Fruit fly (Drosophila melanogaster) whole organism, pupa: ENCODE results near the gene CG9095.

Experiments used
- CG10348 ChIP-seq: fragments of 200-800 bp; sonication (Bioruptor generic); IDR thresholded peaks from 2 replicates; pipeline ENCODE4 v1.3.6; 2022; ENCODE audit warnings: missing biosample characterization, missing genetic modification characterization
- CG12605 ChIP-seq: fragments of 200-800 bp; sonication (Bioruptor generic); IDR thresholded peaks from 2 replicates; pipeline ENCODE4 v1.3.6; 2022; ENCODE audit warnings: missing biosample characterization, missing genetic modification characterization
- CG13204 ChIP-seq: fragments of 200-800 bp; sonication (Bioruptor generic); optimal IDR thresholded peaks from 2 replicates; lab custom pipeline; 2018; ENCODE audit warnings: missing biosample characterization, mild to moderate bottlenecking, missing genetic modification characterization, moderate library complexity
- CG14655 ChIP-seq: fragments of 200-800 bp; sonication (Bioruptor generic); optimal IDR thresholded peaks from 3 replicates; lab custom pipeline; 2017; ENCODE audit warnings: mild to moderate bottlenecking, missing biosample characterization, missing genetic modification reagents, missing genetic modification characterization
- CG15710 ChIP-seq: fragments of 200-800 bp; sonication (Bioruptor generic); optimal IDR thresholded peaks from 2 replicates; lab custom pipeline; 2018; ENCODE audit warnings: missing biosample characterization, mild to moderate bottlenecking, missing genetic modification characterization, moderate library complexity
- CG17806 ChIP-seq: fragments of 200-800 bp; sonication (Bioruptor generic); optimal IDR thresholded peaks from 2 replicates; lab custom pipeline; 2018; ENCODE audit warnings: missing biosample characterization, mild to moderate bottlenecking, missing genetic modification characterization, moderate library complexity
- CG32121 ChIP-seq: fragments of 200-800 bp; sonication (Bioruptor generic); IDR thresholded peaks from 2 replicates; pipeline ENCODE4 v1.3.6; 2022; ENCODE audit warnings: missing biosample characterization, missing genetic modification characterization
- CG34367 ChIP-seq: fragments of 200-800 bp; sonication (Bioruptor generic); optimal IDR thresholded peaks from 2 replicates; lab custom pipeline; 2018; ENCODE audit warnings: missing biosample characterization, mild to moderate bottlenecking, missing genetic modification characterization
- CG4496 ChIP-seq: fragments of 200-800 bp; sonication (Bioruptor generic); IDR thresholded peaks from 3 replicates; pipeline ENCODE4 v1.3.6; 2022; ENCODE audit warnings: missing biosample characterization, missing genetic modification characterization
- CG8159 ChIP-seq: fragments of 200-800 bp; sonication (Bioruptor generic); optimal IDR thresholded peaks from 3 replicates; lab custom pipeline; 2018; ENCODE audit warnings: missing biosample characterization, mild to moderate bottlenecking, missing genetic modification characterization, moderate library complexity
- CG8301 ChIP-seq: fragments of 200-800 bp; sonication (Bioruptor generic); optimal IDR thresholded peaks from 2 replicates; lab custom pipeline; 2018; ENCODE audit warnings: missing biosample characterization, mild to moderate bottlenecking, missing genetic modification characterization
- CG9948 ChIP-seq: fragments of 200-800 bp; sonication (Bioruptor generic); optimal IDR thresholded peaks from 2 replicates; lab custom pipeline; 2018; ENCODE audit warnings: missing biosample characterization, mild to moderate bottlenecking, missing genetic modification characterization, moderate library complexity
- D1 ChIP-seq: fragments of 200-800 bp; sonication (Bioruptor generic); optimal IDR thresholded peaks from 2 replicates; lab custom pipeline; 2018; ENCODE audit warnings: missing biosample characterization, mild to moderate bottlenecking, missing genetic modification characterization, moderate library complexity
- EcR ChIP-seq: fragments of 200-800 bp; sonication (Bioruptor generic); optimal IDR thresholded peaks from 3 replicates; lab custom pipeline; 2019; ENCODE audit warnings: missing biosample characterization, missing genetic modification characterization, mild to moderate bottlenecking, moderate library complexity, missing genetic modification reagents
- Ets98B ChIP-seq: fragments of 200-800 bp; sonication (Bioruptor generic); IDR thresholded peaks from 2 replicates; pipeline ENCODE4 v1.3.6; 2022; ENCODE audit warnings: missing biosample characterization, missing genetic modification characterization
- Pif1A ChIP-seq: fragments of 200-800 bp; sonication (Bioruptor generic); optimal IDR thresholded peaks from 3 replicates; lab custom pipeline; 2016; ENCODE audit warnings: missing biosample characterization, missing genetic modification characterization
- Pif1B ChIP-seq: fragments of 200-800 bp; sonication (Bioruptor generic); optimal IDR thresholded peaks from 3 replicates; lab custom pipeline; 2016; ENCODE audit warnings: missing biosample characterization, missing genetic modification characterization
- Snoo ChIP-seq: fragments of 200-800 bp; sonication (Bioruptor generic); optimal IDR thresholded peaks from 3 replicates; lab custom pipeline; 2017; ENCODE audit warnings: missing biosample characterization, mild to moderate bottlenecking, missing genetic modification characterization, inconsistent platforms
- fd96Ca ChIP-seq: fragments of 200-800 bp; sonication (Bioruptor generic); IDR thresholded peaks from 3 replicates; pipeline ENCODE4 v1.3.6; 2022; ENCODE audit warnings: missing biosample characterization, missing genetic modification characterization
- gl ChIP-seq: fragments of 200-800 bp; sonication (Bioruptor generic); optimal IDR thresholded peaks from 2 replicates; lab custom pipeline; 2018; ENCODE audit warnings: missing biosample characterization, mild to moderate bottlenecking, missing genetic modification characterization
- rn ChIP-seq: fragments of 200-800 bp; sonication (Bioruptor generic); IDR thresholded peaks from 2 replicates; pipeline ENCODE4 v1.3.6; 2022; ENCODE audit warnings: missing biosample characterization, missing genetic modification characterization

The CG9095 gene

dm6 chrX:15132065-15132464 is 31.0 kb downstream of the CG9095 start:
- no peak for TF ChIP-seq CG17806 (tag; lab: Kevin White, UChicago)
- TF ChIP-seq Pif1A (GFP tag; lab: Kevin White, UChicago): no peak
- no peak for TF ChIP-seq CG12605
- TF ChIP-seq Snoo: no peak
- peak; percentile 49 for TF ChIP-seq CG8301 (tag; lab: Kevin White, UChicago)
- no peak for TF ChIP-seq CG8159 (tag; lab: Kevin White, UChicago)
- peak; percentile 52 for TF ChIP-seq CG14655
- no peak for TF ChIP-seq CG10348

DNA sequence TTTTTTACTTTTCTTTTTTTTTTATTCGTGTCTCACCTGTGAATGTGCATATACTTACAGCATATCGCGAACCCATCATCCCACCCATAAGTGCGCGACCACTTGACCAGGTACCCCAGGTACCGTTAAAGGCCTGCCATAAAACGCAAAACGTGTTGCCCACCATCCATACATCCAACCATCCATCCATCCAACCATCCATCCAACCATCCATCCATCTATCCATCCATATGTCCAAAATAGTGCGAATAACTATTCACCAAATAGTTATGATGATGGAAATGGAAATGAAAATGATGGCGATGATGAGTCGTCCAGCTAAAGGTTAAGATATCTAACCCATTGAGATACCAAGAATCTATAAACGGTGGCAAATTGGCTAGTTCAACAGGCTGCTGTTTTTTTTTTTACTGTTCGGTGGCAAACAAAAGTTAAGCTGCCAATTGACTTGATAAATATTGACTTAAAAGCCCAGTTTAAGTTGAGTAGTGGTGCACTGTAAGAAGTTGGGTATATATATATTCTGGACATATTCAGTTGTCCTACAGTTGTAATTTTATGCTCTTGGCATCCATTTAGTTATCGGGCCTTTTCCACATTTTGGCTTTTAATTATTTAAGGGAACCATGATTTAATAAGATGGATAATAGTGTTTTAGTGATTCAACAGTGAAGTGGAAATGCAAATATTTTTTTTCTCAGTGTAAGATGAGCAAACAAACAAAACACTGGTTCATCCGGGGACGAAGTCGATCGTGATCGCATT is 35.0 kb downstream of the CG9095 start:
- TF ChIP-seq CG32121 (GFP tag; lab: Robert Waterston, UW): no peak
- TF ChIP-seq CG9948: no peak
- no peak for TF ChIP-seq EcR
- peak; percentile 41 for TF ChIP-seq CG14655
- no peak for TF ChIP-seq CG12605
- TF ChIP-seq D1 (tag; lab: Kevin White, UChicago): no peak
- no peak for TF ChIP-seq Ets98B
- TF ChIP-seq CG4496: no peak
- TF ChIP-seq Pif1A (GFP tag; lab: Kevin White, UChicago): peak; percentile 23
- TF ChIP-seq gl (tag; lab: Kevin White, UChicago): no peak
- TF ChIP-seq CG8301 (tag; lab: Kevin White, UChicago): peak; percentile 22
- no peak for TF ChIP-seq CG13204 (GFP tag; lab: Kevin White, UChicago)
- TF ChIP-seq CG15710 (tag; lab: Kevin White, UChicago): no peak
- TF ChIP-seq Snoo: no peak
- no peak for TF ChIP-seq Pif1B
- TF ChIP-seq CG34367 (tag; lab: Kevin White, UChicago): no peak
- TF ChIP-seq CG8159 (tag; lab: Kevin White, UChicago): peak; percentile 36
- no peak for TF ChIP-seq CG17806 (tag; lab: Kevin White, UChicago)
- TF ChIP-seq fd96Ca (GFP tag; lab: Robert Waterston, UW): no peak
- TF ChIP-seq rn (GFP tag; lab: Robert Waterston, UW): no peak
- TF ChIP-seq CG10348: no peak

DNA sequence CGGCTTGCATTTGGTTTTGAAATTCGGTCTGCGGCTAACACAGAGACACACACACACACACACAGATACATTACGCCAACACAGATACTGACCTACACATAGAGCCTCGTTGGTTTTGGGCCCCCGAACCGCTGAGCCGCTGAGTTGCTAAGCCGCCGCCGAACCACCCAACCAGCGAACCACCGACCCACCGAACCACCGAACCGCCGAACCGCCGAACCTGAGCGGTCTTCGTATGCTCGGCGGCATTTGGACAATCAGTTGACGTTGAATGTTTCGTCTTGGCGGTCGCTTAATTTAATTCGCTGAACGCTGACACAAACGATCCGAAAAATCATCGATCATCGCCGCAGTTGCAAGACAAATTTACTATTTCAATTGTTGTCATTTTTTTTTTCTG is 37.5 kb downstream of the CG9095 start, which contains the start of gene drd:
Gene drd (plus strand): TSS at position 258 of the 400 bp plus-strand sequence.
- TF ChIP-seq CG17806 (tag; lab: Kevin White, UChicago) (no peak), CG12605 (no peak), CG4496 (no peak), CG14655 (no peak), rn (GFP tag; lab: Robert Waterston, UW) (no peak), gl (tag; lab: Kevin White, UChicago) (no peak)

- TF ChIP-seq CG9948 (peak; percentile 73), CG15710 (tag; lab: Kevin White, UChicago) (peak; percentile 35), CG8159 (tag; lab: Kevin White, UChicago) (peak; percentile 67), CG8301 (tag; lab: Kevin White, UChicago) (peak; percentile 55), CG32121 (GFP tag; lab: Robert Waterston, UW) (peak; percentile 27; the same call in 1 of the 2 replicates), CG14655 (peak; percentile 77), CG4496 (0 out of 3 replicates have a peak, but pooled peaks have one; percentile 7), CG34367 (tag; lab: Kevin White, UChicago) (peak; percentile 11), rn (GFP tag; lab: Robert Waterston, UW) (no peak), Pif1A (GFP tag; lab: Kevin White, UChicago) (no peak), CG17806 (tag; lab: Kevin White, UChicago) (peak; percentile 34), Pif1B (no peak)
These were observed 39.5 kb downstream of the CG9095 start for dm6 chrX:15123418-15123994.

DNA sequence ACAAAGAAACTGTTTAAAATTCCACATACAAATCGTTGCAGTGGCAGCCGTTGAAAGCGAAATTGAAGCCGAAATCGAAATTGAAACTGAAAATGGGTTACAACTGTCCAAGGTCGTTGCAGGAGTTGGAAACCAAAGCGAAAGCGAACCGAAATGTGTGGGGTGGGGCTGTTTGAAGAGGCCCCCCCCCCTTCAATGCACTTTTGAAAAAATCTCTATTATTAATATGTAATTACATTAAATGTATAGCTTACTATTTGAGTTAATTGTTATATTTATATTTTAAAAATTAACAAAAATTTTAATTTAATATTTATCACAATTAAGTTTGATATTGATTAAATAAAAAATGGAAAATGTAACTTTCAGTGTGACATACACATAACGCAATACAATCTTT is 41.3 kb downstream of the CG9095 start:
- TF ChIP-seq CG13204 (GFP tag; lab: Kevin White, UChicago) (no peak), CG8159 (tag; lab: Kevin White, UChicago) (no peak), gl (tag; lab: Kevin White, UChicago) (no peak), CG12605 (no peak), CG8301 (tag; lab: Kevin White, UChicago) (no peak), rn (GFP tag; lab: Robert Waterston, UW) (no peak), Pif1A (GFP tag; lab: Kevin White, UChicago) (no peak)
- TF ChIP-seq, all 21 proteins: peak for 0

DNA sequence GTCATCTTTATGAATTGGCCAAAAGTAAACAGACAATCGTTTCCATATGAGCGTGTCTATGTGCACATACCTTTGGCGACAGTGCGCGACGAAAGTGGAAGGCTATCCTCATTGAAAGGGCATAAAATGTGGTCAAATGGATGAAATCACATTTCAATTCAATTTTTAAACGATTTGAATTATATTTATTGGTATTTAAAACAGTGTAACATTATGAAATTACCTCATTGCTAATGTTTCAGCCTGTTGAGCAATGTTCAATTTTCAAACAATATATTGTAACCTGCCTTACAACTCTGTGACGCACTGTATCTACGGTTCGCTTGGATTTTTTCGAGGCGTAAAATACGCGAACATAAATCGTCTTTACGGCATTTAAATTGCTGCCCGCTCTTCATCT is 42.9 kb downstream of the CG9095 start:
- TF ChIP-seq CG13204 (GFP tag; lab: Kevin White, UChicago): no peak
- no peak for TF ChIP-seq CG34367 (tag; lab: Kevin White, UChicago)
- 0 out of 2 replicates have a peak, but pooled peaks have one; percentile 27 for TF ChIP-seq CG32121 (GFP tag; lab: Robert Waterston, UW)
- TF ChIP-seq Ets98B: peak; percentile 22; the same call in 1 of the 2 replicates
- peak; percentile 34 for TF ChIP-seq CG8301 (tag; lab: Kevin White, UChicago)
- TF ChIP-seq CG9948: no peak
- no peak for TF ChIP-seq Snoo
- no peak for TF ChIP-seq rn (GFP tag; lab: Robert Waterston, UW)
- TF ChIP-seq CG4496: peak; percentile 49; the same call in 2 of the 3 replicates
- 0 out of 2 replicates have a peak, but pooled peaks have one; percentile 19 for TF ChIP-seq CG12605
- TF ChIP-seq CG14655: peak; percentile 42
- no peak for TF ChIP-seq gl (tag; lab: Kevin White, UChicago)
- no peak for TF ChIP-seq EcR
- no peak for TF ChIP-seq Pif1A (GFP tag; lab: Kevin White, UChicago)
